Worm (Caenorhabditis elegans) whole organism, L4 larva: ENCODE data around the gene islo-1.

Source experiments
- F44E2.7 ChIP-seq: fragments of 200-800 bp; sonication (Bioruptor generic); IDR thresholded peaks from 2 replicates; pipeline ENCODE4 v2.1.2; 2022; ENCODE audit warnings: missing genetic modification characterization, missing compliant biosample characterization
- ZK337.2 ChIP-seq: fragments of 200-800 bp; sonication (Bioruptor generic); IDR thresholded peaks from 2 replicates; pipeline ENCODE4 v1.3.6; 2022; ENCODE audit warnings: missing genetic modification reagents, missing genetic modification characterization, missing compliant biosample characterization
- ZK546.5 ChIP-seq, 2 experiments: sonication (generic microtip); optimal IDR thresholded peaks; 2 replicates each; lab custom pipeline; 2017; ENCODE audit warnings: missing biosample characterization in 2 of 2, missing genetic modification characterization in 2 of 2
- aly-2 ChIP-seq: sonication (generic microtip); optimal IDR thresholded peaks from 2 replicates; lab custom pipeline; 2018; ENCODE audit warnings: missing biosample characterization, missing genetic modification characterization
- attf-4 ChIP-seq: sonication (generic microtip); optimal IDR thresholded peaks from 3 replicates; lab custom pipeline; 2017; ENCODE audit warnings: missing biosample characterization, missing genetic modification characterization
- ceh-82 ChIP-seq: sonication (generic microtip); optimal IDR thresholded peaks from 2 replicates; lab custom pipeline; 2017; ENCODE audit warnings: missing biosample characterization, missing genetic modification characterization
- ces-1 ChIP-seq: fragments of 150-350 bp; sonication (generic microtip); optimal IDR thresholded peaks from 4 replicates; lab custom pipeline; 2014; ENCODE audit warnings: missing biosample characterization, missing genetic modification reagents, missing genetic modification characterization
- daf-16 ChIP-seq, 3 experiments: sonication (generic microtip); optimal IDR thresholded peaks; 2 replicates each; lab custom pipeline; 2016 to 2017; ENCODE audit warnings: missing genetic modification characterization in 3 of 3, missing genetic modification reagents in 3 of 3, mild to moderate bottlenecking in 2 of 3, missing compliant biosample characterization in 2 of 3, missing biosample characterization in 1 of 3, moderate library complexity in 1 of 3
- daf-19 ChIP-seq: fragments of 200-800 bp; sonication (Bioruptor generic); conservative IDR thresholded peaks from 2 replicates; pipeline ENCODE4 v1.3.6; 2022; ENCODE audit warnings: missing genetic modification characterization, missing compliant biosample characterization
- daf-8 ChIP-seq: fragments of 200-800 bp; sonication (Bioruptor generic); IDR thresholded peaks from 2 replicates; pipeline ENCODE4 v1.3.6; 2022; ENCODE audit warnings: missing genetic modification characterization, missing compliant biosample characterization
- dmd-6 ChIP-seq: fragments of 200-800 bp; sonication (Bioruptor generic); IDR thresholded peaks from 2 replicates; pipeline ENCODE4 v1.3.6; 2022; ENCODE audit warnings: missing genetic modification reagents, missing genetic modification characterization, missing compliant biosample characterization
- dmd-8 ChIP-seq: fragments of 200-800 bp; sonication (Bioruptor generic); IDR thresholded peaks from 2 replicates; pipeline ENCODE4 v1.3.6; 2022; ENCODE audit warnings: missing genetic modification characterization, missing compliant biosample characterization
- dmd-9 ChIP-seq: fragments of 200-800 bp; sonication (Bioruptor generic); IDR thresholded peaks from 2 replicates; pipeline ENCODE4 v1.3.6; 2022; ENCODE audit warnings: missing genetic modification reagents, missing genetic modification characterization, missing compliant biosample characterization
- duxl-1 ChIP-seq: sonication (generic microtip); optimal IDR thresholded peaks from 2 replicates; lab custom pipeline; 2016; ENCODE audit warnings: mild to moderate bottlenecking, missing genetic modification characterization, moderate library complexity, missing compliant biosample characterization; ENCODE audit not compliant: poor library complexity
- dve-1 ChIP-seq: sonication (generic microtip); optimal IDR thresholded peaks from 2 replicates; lab custom pipeline; 2017; ENCODE audit warnings: antibody characterized with exemption, mild to moderate bottlenecking, missing genetic modification characterization, missing compliant biosample characterization; ENCODE audit not compliant: insufficient read depth
- fkh-10 ChIP-seq: fragments of 150-350 bp; optimal IDR thresholded peaks from 2 replicates; lab custom pipeline; 2014; ENCODE audit warnings: missing biosample characterization, missing genetic modification reagents, missing genetic modification characterization
- gei-8 ChIP-seq: fragments of 200-800 bp; sonication (Bioruptor generic); optimal IDR thresholded peaks from 2 replicates; lab custom pipeline; 2018; ENCODE audit warnings: mild to moderate bottlenecking, missing genetic modification characterization, missing compliant biosample characterization
- hlh-11 ChIP-seq: fragments of 200-800 bp; sonication (Bioruptor generic); optimal IDR thresholded peaks from 2 replicates; lab custom pipeline; 2018; ENCODE audit warnings: mild to moderate bottlenecking, missing genetic modification characterization, missing compliant biosample characterization
- jun-1 ChIP-seq: fragments of 150-350 bp; optimal IDR thresholded peaks from 2 replicates; lab custom pipeline; 2014; ENCODE audit warnings: missing biosample characterization, missing genetic modification reagents, missing genetic modification characterization
- lim-7 ChIP-seq: fragments of 200-800 bp; sonication (Bioruptor generic); IDR thresholded peaks from 2 replicates; pipeline ENCODE4 v1.3.6; 2022; ENCODE audit warnings: missing genetic modification characterization, missing compliant biosample characterization
- lin-1 ChIP-seq: fragments of 200-800 bp; sonication (Bioruptor generic); IDR thresholded peaks from 2 replicates; pipeline ENCODE4 v1.3.6; 2022; ENCODE audit warnings: missing genetic modification reagents, missing genetic modification characterization, missing compliant biosample characterization
- lin-13 ChIP-seq: fragments of 150-350 bp; optimal IDR thresholded peaks from 2 replicates; lab custom pipeline; 2014; ENCODE audit warnings: missing biosample characterization, missing genetic modification reagents, missing genetic modification characterization
- lin-29 ChIP-seq: fragments of 200-800 bp; sonication (Bioruptor generic); IDR thresholded peaks from 2 replicates; pipeline ENCODE4 v1.3.6; 2022; ENCODE audit warnings: missing genetic modification reagents, missing genetic modification characterization, missing compliant biosample characterization
- lin-38 ChIP-seq: fragments of 200-800 bp; sonication (Bioruptor generic); IDR thresholded peaks from 2 replicates; pipeline ENCODE4 v1.3.6; 2022; ENCODE audit warnings: missing genetic modification reagents, missing genetic modification characterization, missing compliant biosample characterization
- mdl-1 ChIP-seq, 2 experiments: fragments of 150-350 bp in 1 of 2; sonication (generic microtip) in 1 of 2; optimal IDR thresholded peaks; 2 replicates each; lab custom pipeline; 2014 to 2017; ENCODE audit warnings: missing biosample characterization in 2 of 2, missing genetic modification characterization in 2 of 2
- nhr-10 ChIP-seq: fragments of 150-350 bp; optimal IDR thresholded peaks from 2 replicates; lab custom pipeline; 2014; ENCODE audit warnings: missing biosample characterization, missing genetic modification characterization
- nhr-28 ChIP-seq: fragments of 150-350 bp; optimal IDR thresholded peaks from 2 replicates; lab custom pipeline; 2014; ENCODE audit warnings: missing biosample characterization, missing genetic modification characterization
- nhr-41 ChIP-seq: fragments of 200-800 bp; sonication (Bioruptor generic); IDR thresholded peaks from 2 replicates; pipeline ENCODE4 v1.3.6; 2022; ENCODE audit warnings: missing genetic modification reagents, missing genetic modification characterization, missing compliant biosample characterization
- nhr-77 ChIP-seq: fragments of 150-350 bp; optimal IDR thresholded peaks from 2 replicates; lab custom pipeline; 2014; ENCODE audit warnings: missing biosample characterization, missing genetic modification characterization
- php-3 ChIP-seq: fragments of 200-800 bp; sonication (Bioruptor generic); IDR thresholded peaks from 2 replicates; pipeline ENCODE4 v1.3.6; 2022; ENCODE audit warnings: missing genetic modification reagents, missing genetic modification characterization, missing compliant biosample characterization
- pqm-1 ChIP-seq: sonication (generic microtip); optimal IDR thresholded peaks from 2 replicates; lab custom pipeline; 2017; ENCODE audit warnings: missing biosample characterization, missing genetic modification characterization
- skn-1 ChIP-seq: fragments of 150-350 bp; optimal IDR thresholded peaks from 2 replicates; lab custom pipeline; 2014; ENCODE audit warnings: missing biosample characterization, missing genetic modification characterization
- tra-1 ChIP-seq: fragments of 200-800 bp; sonication (Bioruptor generic); IDR thresholded peaks from 2 replicates; pipeline ENCODE4 v1.3.6; 2022; ENCODE audit warnings: missing genetic modification reagents, missing genetic modification characterization, missing compliant biosample characterization
- unc-62 ChIP-seq, 3 experiments: fragments of 150-350 bp in 1 of 3; sonication (generic microtip); optimal IDR thresholded peaks in 2 of 3; peaks in 1 of 3; 1 replicate in 1 of 3; 2 replicates in 2 of 3; lab custom pipeline; 2014 to 2017; ENCODE audit warnings: missing biosample characterization in 3 of 3, missing genetic modification characterization in 3 of 3, missing genetic modification reagents in 3 of 3, missing genotype in 1 of 3
- vab-7 ChIP-seq: fragments of 200-800 bp; sonication (Bioruptor generic); IDR thresholded peaks from 2 replicates; pipeline ENCODE4 v1.3.6; 2022; ENCODE audit warnings: missing genetic modification reagents, missing genetic modification characterization, missing compliant biosample characterization
- zag-1 ChIP-seq: fragments of 150-350 bp; optimal IDR thresholded peaks from 2 replicates; lab custom pipeline; 2014; ENCODE audit warnings: missing biosample characterization, missing genetic modification characterization
- zfp-3 ChIP-seq: fragments of 200-800 bp; sonication (Bioruptor generic); conservative IDR thresholded peaks from 2 replicates; pipeline ENCODE4 v1.3.6; 2022; ENCODE audit warnings: missing genetic modification reagents, missing genetic modification characterization, missing compliant biosample characterization
- zip-11 ChIP-seq: fragments of 200-800 bp; sonication (Bioruptor generic); IDR thresholded peaks from 2 replicates; pipeline ENCODE4 v1.3.6; 2022; ENCODE audit warnings: missing genetic modification characterization, missing compliant biosample characterization
- ztf-11 ChIP-seq: fragments of 150-350 bp; optimal IDR thresholded peaks from 2 replicates; lab custom pipeline; 2014; ENCODE audit warnings: missing biosample characterization, missing genetic modification characterization

islo-1 gene

DNA sequence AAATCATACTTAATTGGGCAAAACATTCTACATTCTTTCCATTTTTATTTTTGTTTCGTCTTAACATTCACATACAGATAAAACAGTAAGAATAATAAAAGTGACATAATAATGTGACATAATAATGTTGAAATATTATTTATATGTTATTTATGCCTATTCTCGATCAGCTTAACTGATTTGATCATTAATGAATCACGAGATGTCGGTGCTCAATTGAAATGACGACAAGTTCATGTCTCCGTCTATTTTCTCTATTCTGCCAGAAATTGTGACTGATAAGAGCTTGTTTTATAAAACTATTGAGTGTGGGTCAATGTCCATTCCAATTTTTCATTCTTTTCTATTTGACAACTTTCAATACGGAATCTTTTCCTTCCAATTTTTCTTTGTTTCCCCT is 15.5 kb downstream of the islo-1 start (continued):
- peak; percentile 80 for TF ChIP-seq tra-1 (GFP tag; lab: Robert Waterston, UW)
- TF ChIP-seq zfp-3 (GFP tag; lab: Robert Waterston, UW), result no peak

DNA sequence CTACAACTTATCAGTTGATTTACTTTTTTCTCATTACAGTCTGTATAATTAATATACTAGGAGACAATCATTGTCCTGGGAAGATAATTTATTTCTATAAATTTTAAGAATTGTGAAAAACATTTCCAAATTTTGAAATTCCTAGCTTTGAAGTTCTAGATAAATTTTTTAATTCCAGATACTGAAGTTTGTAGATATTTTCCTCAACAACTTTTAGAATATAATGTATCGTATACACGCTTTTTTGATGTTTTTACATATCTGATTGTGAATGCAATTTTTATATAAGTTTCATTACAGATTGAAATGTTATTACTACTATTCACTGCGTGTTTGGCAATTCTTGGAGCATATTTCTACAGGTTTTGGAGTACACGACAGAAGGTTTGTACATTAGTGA is 16.0 kb downstream of the islo-1 start, which contains the start of gene faah-2:
TSS of gene faah-2 (plus strand) at position 301 of the 400 bp plus-strand sequence.
- TF ChIP-seq lin-29 (GFP tag; lab: Robert Waterston, UW) (no peak), unc-62 (GFP tag; optimal IDR thresholded peaks at IDR 0.05 in 1 of 2; lab: Kevin White, UChicago) (peak in 1 of 2 experiments; percentile 50), unc-62 (tag; optimal IDR thresholded peaks at IDR 0.05; lab: Kevin White, UChicago) (no peak)

DNA sequence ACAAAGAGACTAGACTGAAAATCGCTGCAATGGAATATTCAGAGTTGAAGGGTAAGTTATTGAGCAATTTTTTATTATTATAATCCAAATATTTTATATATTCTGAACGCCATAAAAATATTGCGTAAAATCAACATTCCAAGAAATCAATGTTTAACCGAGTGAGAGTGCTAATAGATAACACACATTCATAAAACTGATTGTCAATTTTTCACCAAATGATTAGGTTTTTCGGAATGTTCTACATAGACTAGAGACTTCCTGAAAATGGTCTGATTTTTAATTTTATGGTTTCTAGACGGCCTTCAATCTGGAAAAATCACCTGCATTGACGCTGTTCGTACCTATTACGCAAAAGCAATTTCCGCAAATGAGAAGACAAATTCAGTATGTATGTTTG is 16.5 kb downstream of the islo-1 start:
- TF ChIP-seq daf-16 (GFP tag; optimal IDR thresholded peaks at IDR 0.05; lab: Kevin White, UChicago) (no peak), daf-16 (tag; optimal IDR thresholded peaks at IDR 0.05; lab: Kevin White, UChicago) (peak; percentile 49), ceh-82 (tag; lab: Kevin White, UChicago) (no peak), duxl-1 (tag; lab: Kevin White, UChicago) (no peak), dmd-8 (no peak), hlh-11 (tag; lab: Kevin White, UChicago) (peak; percentile 11), vab-7 (GFP tag; lab: Robert Waterston, UW) (no peak), daf-8 (no peak), php-3 (GFP tag; lab: Robert Waterston, UW) (no peak), mdl-1 (tag; optimal IDR thresholded peaks at IDR 0.05; lab: Kevin White, UChicago) (no peak), daf-19 (GFP tag; lab: Robert Waterston, UW) (no peak), dmd-9 (GFP tag; lab: Robert Waterston, UW) (no peak), dmd-6 (GFP tag; lab: Robert Waterston, UW) (0 out of 2 replicates have a peak, but pooled peaks have one; percentile 9), aly-2 (tag; lab: Kevin White, UChicago) (no peak), ZK337.2 (GFP tag; lab: Robert Waterston, UW) (no peak), zag-1 (tag; lab: Kevin White, UChicago) (no peak), nhr-10 (tag; lab: Kevin White, UChicago) (no peak), nhr-77 (no peak), lin-1 (GFP tag; lab: Robert Waterston, UW) (no peak), gei-8 (GFP tag; lab: Kevin White, UChicago) (no peak), ztf-11 (tag; lab: Kevin White, UChicago) (no peak), lin-38 (GFP tag; lab: Robert Waterston, UW) (no peak), nhr-41 (GFP tag; lab: Robert Waterston, UW) (no peak), zfp-3 (GFP tag; lab: Robert Waterston, UW) (no peak), pqm-1 (tag; lab: Kevin White, UChicago) (peak; percentile 54), nhr-28 (peak; percentile 53), ces-1 (GFP tag; lab: Kevin White, UChicago) (no peak), attf-4 (tag; lab: Kevin White, UChicago) (no peak), tra-1 (GFP tag; lab: Robert Waterston, UW) (no peak), lin-13 (GFP tag; lab: Kevin White, UChicago) (no peak), dve-1 (tag; lab: Kevin White, UChicago) (peak; percentile 21), F44E2.7 (GFP tag; lab: Robert Waterston, UW) (no peak), skn-1 (no peak), jun-1 (tag; lab: Kevin White, UChicago) (no peak), zip-11 (GFP tag; lab: Robert Waterston, UW) (no peak), lim-7 (GFP tag; lab: Robert Waterston, UW) (no peak), ZK546.5 (tag; optimal IDR thresholded peaks at IDR 0.05; lab: Kevin White, UChicago) (no peak), fkh-10 (GFP tag; lab: Kevin White, UChicago) (no peak)
